Fruit fly (Drosophila melanogaster) whole organism, prepupa: ENCODE results near the gene CG33124.

Source experiments
- Blimp-1 ChIP-seq: fragments of 200-800 bp; sonication (Bioruptor generic); optimal IDR thresholded peaks from 3 replicates; lab custom pipeline; 2017; ENCODE audit warnings: missing biosample characterization, missing genetic modification characterization, mild to moderate bottlenecking, moderate library complexity, missing genetic modification reagents
- CG11762 ChIP-seq: fragments of 200-800 bp; sonication (Bioruptor generic); optimal IDR thresholded peaks from 3 replicates; lab custom pipeline; 2016; ENCODE audit warnings: missing biosample characterization, missing genetic modification characterization; ENCODE audit not compliant: insufficient read depth
- CG11902 ChIP-seq: fragments of 200-800 bp; sonication (Bioruptor generic); optimal IDR thresholded peaks from 3 replicates; lab custom pipeline; 2016; ENCODE audit warnings: missing biosample characterization, missing genetic modification characterization
- CG15336 ChIP-seq: fragments of 200-800 bp; sonication (Bioruptor generic); IDR thresholded peaks from 2 replicates; pipeline ENCODE4 v1.3.6; 2022; ENCODE audit warnings: missing biosample characterization, missing genetic modification characterization
- CG1621 ChIP-seq: fragments of 200-800 bp; sonication (Bioruptor generic); optimal IDR thresholded peaks from 3 replicates; lab custom pipeline; 2018; ENCODE audit warnings: missing biosample characterization, mild to moderate bottlenecking, missing genetic modification characterization
- CG16779 ChIP-seq: fragments of 200-800 bp; sonication (Bioruptor generic); optimal IDR thresholded peaks from 3 replicates; lab custom pipeline; 2017; ENCODE audit warnings: missing biosample characterization, mild to moderate bottlenecking, missing genetic modification characterization
- CG3032 ChIP-seq: fragments of 200-800 bp; optimal IDR thresholded peaks from 2 replicates; lab custom pipeline; 2019; ENCODE audit warnings: missing biosample characterization, mild to moderate bottlenecking, missing genetic modification characterization, moderate library complexity
- CG31627 ChIP-seq: fragments of 200-800 bp; sonication (Bioruptor generic); optimal IDR thresholded peaks from 3 replicates; lab custom pipeline; 2016; ENCODE audit warnings: missing biosample characterization, missing genetic modification characterization
- CG32006 ChIP-seq: fragments of 200-800 bp; sonication (Bioruptor generic); optimal IDR thresholded peaks from 3 replicates; lab custom pipeline; 2017; ENCODE audit warnings: missing biosample characterization, mild to moderate bottlenecking, missing genetic modification characterization
- CG34406 ChIP-seq: fragments of 200-800 bp; sonication (Bioruptor generic); optimal IDR thresholded peaks from 3 replicates; lab custom pipeline; 2016; ENCODE audit warnings: missing biosample characterization, missing genetic modification characterization
- CG3919 ChIP-seq: fragments of 200-800 bp; sonication (Bioruptor generic); optimal IDR thresholded peaks from 3 replicates; lab custom pipeline; 2016; ENCODE audit warnings: missing biosample characterization, missing genetic modification characterization
- CG4318 ChIP-seq: fragments of 200-800 bp; sonication (Bioruptor generic); optimal IDR thresholded peaks from 3 replicates; lab custom pipeline; 2017; ENCODE audit warnings: missing biosample characterization, mild to moderate bottlenecking, missing genetic modification characterization
- CG6163 ChIP-seq: fragments of 200-800 bp; sonication (Bioruptor generic); IDR thresholded peaks from 3 replicates; pipeline ENCODE4 v1.3.6; 2022; ENCODE audit warnings: missing biosample characterization, missing genetic modification characterization
- CG6276 ChIP-seq: fragments of 200-800 bp; sonication (Bioruptor generic); optimal IDR thresholded peaks from 2 replicates; lab custom pipeline; 2017; ENCODE audit warnings: missing biosample characterization, mild to moderate bottlenecking, missing genetic modification characterization
- CG6792 ChIP-seq: fragments of 200-800 bp; sonication (Bioruptor generic); optimal IDR thresholded peaks from 3 replicates; lab custom pipeline; 2016; ENCODE audit warnings: missing biosample characterization, missing genetic modification characterization
- CG6808 ChIP-seq: fragments of 200-800 bp; sonication (Bioruptor generic); optimal IDR thresholded peaks from 3 replicates; lab custom pipeline; 2017; ENCODE audit warnings: missing biosample characterization, missing genetic modification characterization, mild to moderate bottlenecking, moderate library complexity, missing genetic modification reagents
- CG6854 ChIP-seq: fragments of 200-800 bp; sonication (Bioruptor generic); optimal IDR thresholded peaks from 2 replicates; lab custom pipeline; 2017; ENCODE audit warnings: missing biosample characterization, mild to moderate bottlenecking, missing genetic modification characterization
- CG7368 ChIP-seq: fragments of 200-800 bp; sonication (Bioruptor generic); optimal IDR thresholded peaks from 3 replicates; lab custom pipeline; 2016; ENCODE audit warnings: missing biosample characterization, missing genetic modification characterization
- CG8119 ChIP-seq: fragments of 200-800 bp; sonication (Bioruptor generic); IDR thresholded peaks from 3 replicates; pipeline ENCODE4 v1.3.6; 2022; ENCODE audit warnings: missing biosample characterization, missing genetic modification characterization
- CG8319 ChIP-seq: fragments of 200-800 bp; sonication (Bioruptor generic); optimal IDR thresholded peaks from 3 replicates; lab custom pipeline; 2016; ENCODE audit warnings: missing biosample characterization, missing genetic modification characterization
- CG9139 ChIP-seq: fragments of 200-800 bp; sonication (Bioruptor generic); optimal IDR thresholded peaks from 3 replicates; lab custom pipeline; 2017; ENCODE audit warnings: missing biosample characterization, mild to moderate bottlenecking, missing genetic modification characterization
- Eip75B ChIP-seq: fragments of 200-800 bp; sonication (Bioruptor generic); optimal IDR thresholded peaks from 3 replicates; lab custom pipeline; 2016; ENCODE audit warnings: missing biosample characterization, missing genetic modification characterization
- Eip78C ChIP-seq: fragments of 200-800 bp; sonication (Bioruptor generic); peaks from one replicate; lab custom pipeline; 2016; ENCODE audit warnings: missing biosample characterization, missing genetic modification characterization
- Eip93F ChIP-seq: fragments of 200-800 bp; sonication (Bioruptor generic); optimal IDR thresholded peaks from 2 replicates; lab custom pipeline; 2016; ENCODE audit warnings: missing biosample characterization, mild to moderate bottlenecking, missing genetic modification characterization
- Ets96B ChIP-seq: fragments of 200-800 bp; optimal IDR thresholded peaks from 2 replicates; lab custom pipeline; 2019; ENCODE audit warnings: missing biosample characterization, mild to moderate bottlenecking, missing genetic modification characterization, moderate library complexity
- Gug ChIP-seq: fragments of 200-800 bp; sonication (Bioruptor generic); IDR thresholded peaks from 2 replicates; pipeline ENCODE4 v1.3.6; 2022; ENCODE audit warnings: missing biosample characterization, missing genetic modification characterization
- Hr38 ChIP-seq: sonication (Bioruptor generic); optimal IDR thresholded peaks from 2 replicates; lab custom pipeline; 2016; ENCODE audit warnings: missing biosample characterization, missing genetic modification characterization
- Hr39 ChIP-seq: fragments of 200-800 bp; sonication (Bioruptor generic); optimal IDR thresholded peaks from 2 replicates; lab custom pipeline; 2016; ENCODE audit warnings: missing biosample characterization, missing genetic modification characterization
- Hr4 ChIP-seq: fragments of 200-800 bp; sonication (Bioruptor generic); optimal IDR thresholded peaks from 3 replicates; lab custom pipeline; 2016; ENCODE audit warnings: missing biosample characterization, missing genetic modification characterization
- Lpt ChIP-seq: fragments of 200-800 bp; sonication (Bioruptor generic); optimal IDR thresholded peaks from 3 replicates; lab custom pipeline; 2016; ENCODE audit warnings: missing biosample characterization, missing genetic modification characterization
- Met ChIP-seq: fragments of 200-800 bp; sonication (Bioruptor generic); optimal IDR thresholded peaks from 3 replicates; lab custom pipeline; 2016; ENCODE audit warnings: missing biosample characterization, missing genetic modification characterization
- OdsH ChIP-seq: fragments of 200-800 bp; sonication (Bioruptor generic); optimal IDR thresholded peaks from 3 replicates; lab custom pipeline; 2016; ENCODE audit warnings: missing biosample characterization, missing genetic modification characterization
- Smox ChIP-seq: fragments of 200-800 bp; sonication (Bioruptor generic); optimal IDR thresholded peaks from 3 replicates; lab custom pipeline; 2016; ENCODE audit warnings: missing biosample characterization, missing genetic modification characterization
- Sox102F ChIP-seq: fragments of 200-800 bp; sonication (Bioruptor generic); optimal IDR thresholded peaks from 2 replicates; lab custom pipeline; 2016; ENCODE audit warnings: missing biosample characterization, mild to moderate bottlenecking, missing genetic modification characterization
- Sox14 ChIP-seq: fragments of 200-800 bp; sonication (Bioruptor generic); optimal IDR thresholded peaks from 3 replicates; lab custom pipeline; 2016; ENCODE audit warnings: missing biosample characterization, missing genetic modification characterization
- achi ChIP-seq: fragments of 200-800 bp; sonication (Bioruptor generic); optimal IDR thresholded peaks from 3 replicates; lab custom pipeline; 2016; ENCODE audit warnings: missing biosample characterization, missing genetic modification characterization
- acj6 ChIP-seq: fragments of 200-800 bp; sonication (Bioruptor generic); optimal IDR thresholded peaks from 3 replicates; lab custom pipeline; 2016; ENCODE audit warnings: missing biosample characterization, missing genetic modification characterization
- cyc ChIP-seq: fragments of 200-800 bp; sonication (Bioruptor generic); optimal IDR thresholded peaks from 3 replicates; lab custom pipeline; 2016; ENCODE audit warnings: missing biosample characterization, missing genetic modification characterization
- dac ChIP-seq: fragments of 200-800 bp; sonication (Bioruptor generic); optimal IDR thresholded peaks from 2 replicates; lab custom pipeline; 2017; ENCODE audit warnings: missing biosample characterization, mild to moderate bottlenecking, missing genetic modification characterization
- dsx ChIP-seq: fragments of 200-800 bp; optimal IDR thresholded peaks from 3 replicates; lab custom pipeline; 2019; ENCODE audit warnings: missing biosample characterization, mild to moderate bottlenecking, missing genetic modification characterization, moderate library complexity; ENCODE audit not compliant: poor library complexity, severe bottlenecking
- eg ChIP-seq: fragments of 200-800 bp; sonication (Bioruptor generic); IDR thresholded peaks from 3 replicates; pipeline ENCODE4 v1.3.6; 2022; ENCODE audit warnings: missing biosample characterization, missing genetic modification characterization
- esn ChIP-seq: fragments of 200-800 bp; sonication (Bioruptor generic); optimal IDR thresholded peaks from 2 replicates; lab custom pipeline; 2016; ENCODE audit warnings: missing biosample characterization, mild to moderate bottlenecking, missing genetic modification characterization, moderate library complexity
- fd85E ChIP-seq: fragments of 200-800 bp; sonication (Bioruptor generic); optimal IDR thresholded peaks from 3 replicates; lab custom pipeline; 2016; ENCODE audit warnings: missing biosample characterization, missing genetic modification characterization
- fkh ChIP-seq: fragments of 200-800 bp; sonication (Bioruptor generic); optimal IDR thresholded peaks from 3 replicates; lab custom pipeline; 2017; ENCODE audit warnings: missing biosample characterization, mild to moderate bottlenecking, missing genetic modification characterization, moderate library complexity
- lz ChIP-seq: fragments of 200-800 bp; sonication (Bioruptor generic); optimal IDR thresholded peaks from 3 replicates; lab custom pipeline; 2016; ENCODE audit warnings: missing biosample characterization, missing genetic modification characterization
- net ChIP-seq: fragments of 200-800 bp; sonication (Bioruptor generic); optimal IDR thresholded peaks from 3 replicates; lab custom pipeline; 2016; ENCODE audit warnings: missing biosample characterization, missing genetic modification characterization
- pdm3 ChIP-seq: fragments of 200-800 bp; sonication (Bioruptor generic); optimal IDR thresholded peaks from 3 replicates; lab custom pipeline; 2016; ENCODE audit warnings: missing biosample characterization, missing genetic modification characterization
- salr ChIP-seq, 2 experiments: fragments of 200-800 bp; sonication (Bioruptor generic); optimal IDR thresholded peaks; 3 replicates each; lab custom pipeline; 2016 to 2018; ENCODE audit warnings: missing biosample characterization in 2 of 2, missing genetic modification characterization in 2 of 2, mild to moderate bottlenecking in 1 of 2
- spab ChIP-seq: fragments of 200-800 bp; sonication (Bioruptor generic); optimal IDR thresholded peaks from 2 replicates; lab custom pipeline; 2017; ENCODE audit warnings: missing biosample characterization, mild to moderate bottlenecking, missing genetic modification characterization, missing genetic modification reagents
- svp ChIP-seq: fragments of 200-800 bp; sonication (Bioruptor generic); peaks from one replicate; lab custom pipeline; 2016; ENCODE audit warnings: missing biosample characterization, missing genetic modification characterization
- topi ChIP-seq: fragments of 200-800 bp; sonication (Bioruptor generic); optimal IDR thresholded peaks from 3 replicates; lab custom pipeline; 2016; ENCODE audit warnings: missing biosample characterization, missing genetic modification characterization
- vri ChIP-seq: fragments of 200-800 bp; sonication (Bioruptor generic); optimal IDR thresholded peaks from 3 replicates; lab custom pipeline; 2016; ENCODE audit warnings: missing biosample characterization, mild to moderate bottlenecking, missing genetic modification characterization

The CG33124 gene

DNA sequence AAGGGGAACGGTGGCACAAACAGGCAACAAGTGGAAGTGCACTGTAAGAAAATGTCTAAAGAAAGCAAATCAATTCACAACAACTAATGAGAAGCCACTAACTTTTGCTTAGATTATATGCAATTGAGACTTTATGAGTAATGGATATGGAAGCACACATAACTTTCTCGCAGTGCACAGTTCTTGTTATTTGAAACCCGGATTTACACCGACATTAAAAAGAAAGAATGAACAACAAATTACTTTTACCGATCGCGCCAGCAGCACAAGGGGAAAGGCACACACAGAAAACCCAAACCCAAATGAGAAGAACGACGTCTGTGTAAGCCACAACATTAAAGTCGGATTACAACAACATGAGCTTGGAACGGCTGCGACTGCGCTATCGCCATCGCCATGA, 19.8 kb downstream of the CG33124 start:
- TF ChIP-seq CG6792 (GFP tag; lab: Kevin White, UChicago) (peak; percentile 78), Eip93F (peak; percentile 35), CG15336 (peak; percentile 61; the same call in 1 of the 2 replicates), CG6276 (peak; percentile 68), topi (peak; percentile 88), CG8319 (GFP tag; lab: Kevin White, UChicago) (peak; percentile 60), CG3032 (tag; lab: Kevin White, UChicago) (peak; percentile 13), esn (GFP tag; lab: Kevin White, UChicago) (peak; percentile 88), CG6808 (GFP tag; lab: Kevin White, UChicago) (no peak), Hr38 (GFP tag; lab: Kevin White, UChicago) (no peak), dsx (peak; percentile 35), CG9139 (GFP tag; lab: Kevin White, UChicago) (no peak), CG1621 (tag; lab: Kevin White, UChicago) (peak; percentile 37), eg (peak; percentile 66), CG7368 (GFP tag; lab: Kevin White, UChicago) (peak; percentile 51), vri (GFP tag; lab: Kevin White, UChicago) (peak; percentile 60), Smox (GFP tag; lab: Kevin White, UChicago) (peak; percentile 84), net (GFP tag; lab: Kevin White, UChicago) (peak; percentile 69), fd85E (GFP tag; lab: Kevin White, UChicago) (no peak), Hr4 (GFP tag; lab: Kevin White, UChicago) (peak; percentile 53), pdm3 (GFP tag; lab: Kevin White, UChicago) (peak; percentile 70), Lpt (GFP tag; lab: Kevin White, UChicago) (peak; percentile 43), CG3919 (peak; percentile 81), salr (GFP tag; optimal IDR thresholded peaks at IDR 0.05; lab: Kevin White, UChicago) (peak; percentile 12 to 35), CG34406 (GFP tag; lab: Kevin White, UChicago) (peak; percentile 56), CG11762 (GFP tag; lab: Kevin White, UChicago) (peak; percentile 46), acj6 (GFP tag; lab: Kevin White, UChicago) (peak; percentile 76), Ets96B (tag; lab: Kevin White, UChicago) (peak; percentile 45), CG31627 (GFP tag; lab: Kevin White, UChicago) (peak; percentile 90), dac (GFP tag; lab: Kevin White, UChicago) (peak; percentile 51), CG6163 (GFP tag; lab: Robert Waterston, UW) (peak; percentile 80), Gug (no peak), Blimp-1 (GFP tag; lab: Kevin White, UChicago) (peak; percentile 64), Hr39 (peak; percentile 89), cyc (GFP tag; lab: Kevin White, UChicago) (peak; percentile 91), CG32006 (GFP tag; lab: Kevin White, UChicago) (peak; percentile 76), CG4318 (GFP tag; lab: Kevin White, UChicago) (peak; percentile 42), CG16779 (tag; lab: Kevin White, UChicago) (no peak), CG8119 (GFP tag; lab: Robert Waterston, UW) (peak; percentile 73), CG6854 (GFP tag; lab: Kevin White, UChicago) (peak; percentile 68), svp (GFP tag; lab: Kevin White, UChicago) (peak; percentile 92), Sox14 (GFP tag; lab: Kevin White, UChicago) (peak; percentile 81), CG11902 (peak; percentile 66), OdsH (peak; percentile 73), fkh (GFP tag; lab: Kevin White, UChicago) (no peak), Eip75B (GFP tag; lab: Kevin White, UChicago) (peak; percentile 74), spab (GFP tag; lab: Kevin White, UChicago) (peak; percentile 14), lz (GFP tag; lab: Kevin White, UChicago) (peak; percentile 88), Sox102F (peak; percentile 84), Eip78C (GFP tag; lab: Kevin White, UChicago) (peak; percentile 86), Met (peak; percentile 90), achi (GFP tag; lab: Kevin White, UChicago) (peak; percentile 77)
